Fruit fly (Drosophila melanogaster): Measurements from ENCODE around the gene lcs.

Gene lcs

DNA sequence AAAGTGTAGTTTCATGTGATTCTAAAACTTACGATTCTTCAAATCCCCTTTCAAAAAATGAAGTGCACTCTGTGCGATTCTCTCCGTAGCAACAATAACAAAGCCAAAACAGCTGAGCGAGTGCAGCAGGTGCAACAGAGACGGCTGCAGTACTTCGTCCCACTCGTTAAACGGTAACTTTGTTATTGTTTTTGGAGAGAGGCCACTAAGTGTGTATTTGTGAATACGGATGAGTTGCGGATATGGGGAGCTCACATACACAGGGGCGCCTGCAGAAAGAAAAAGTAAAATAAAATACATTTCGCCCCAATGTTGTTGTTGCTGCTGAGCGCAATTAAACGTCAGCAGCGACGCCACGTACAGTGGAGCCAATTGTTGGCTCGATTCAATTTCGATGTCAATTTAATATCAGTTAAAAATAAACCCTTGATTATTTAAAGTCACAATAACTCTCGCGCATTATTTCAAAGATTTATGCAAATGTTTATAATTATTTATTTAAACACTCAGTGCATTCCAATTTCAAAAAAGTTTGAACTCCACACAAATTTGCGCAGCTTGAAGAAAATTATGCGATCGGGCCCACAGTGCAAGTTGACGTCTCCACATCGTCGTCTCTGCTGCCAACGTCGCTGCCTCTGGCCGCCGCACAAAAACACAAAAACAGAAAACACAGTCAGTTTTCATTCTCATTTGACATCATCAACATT lies 29.6 kb downstream of the lcs start (continued):
- TF ChIP-seq org-1 (GFP tag; optimal IDR thresholded peaks at IDR 0.05) (peak; percentile 98), CG15011 (GFP tag; optimal IDR thresholded peaks at IDR 0.05) (peak; percentile 97), jing (GFP tag; optimal IDR thresholded peaks at IDR 0.05) (peak; percentile 95), CrebB (tag; optimal IDR thresholded peaks at IDR 0.05) (peak; percentile 97), slou (GFP tag; optimal IDR thresholded peaks at IDR 0.05) (peak; percentile 95), CG32767 (GFP tag; IDR thresholded peaks at IDR 0.05) (peak; percentile 95), sima (GFP tag; optimal IDR thresholded peaks at IDR 0.05) (peak; percentile 85), emc (GFP tag; optimal IDR thresholded peaks at IDR 0.05) (peak; percentile 93), CG18619 (GFP tag; optimal IDR thresholded peaks at IDR 0.05) (peak; percentile 98), Ssrp (tag; optimal IDR thresholded peaks at IDR 0.05) (peak; percentile 98), CG9797 (GFP tag; optimal IDR thresholded peaks at IDR 0.05) (peak; percentile 56), B-H1 (GFP tag; IDR thresholded peaks at IDR 0.05) (peak; percentile 94), CG34422 (GFP tag; IDR thresholded peaks at IDR 0.05) (peak; percentile 97), hth (optimal IDR thresholded peaks at IDR 0.05) (no peak), B-H2 (GFP tag; optimal IDR thresholded peaks at IDR 0.05) (peak; percentile 98), CG2116 (GFP tag; optimal IDR thresholded peaks at IDR 0.05) (peak; percentile 85), sens (GFP tag) (peak; percentile 99), CG13894 (tag; optimal IDR thresholded peaks at IDR 0.05) (peak; percentile 97), CG33213 (GFP tag; optimal IDR thresholded peaks at IDR 0.05) (peak; percentile 91), Rfx (GFP tag; IDR thresholded peaks at IDR 0.05) (peak; percentile 98), CG30020 (tag; optimal IDR thresholded peaks at IDR 0.05) (peak; percentile 81), dan (GFP tag; IDR thresholded peaks at IDR 0.05) (no peak; the same call in none of the 2 replicates), sisA (GFP tag; IDR thresholded peaks at IDR 0.05) (peak; percentile 96), Taf1 (GFP tag; IDR thresholded peaks at IDR 0.05) (peak; percentile 94), CG31224 (GFP tag; IDR thresholded peaks at IDR 0.05) (peak; percentile 92), CG17361 (GFP tag; IDR thresholded peaks at IDR 0.05) (peak; percentile 97), CG11696 (GFP tag; IDR thresholded peaks at IDR 0.05) (peak; percentile 90), CG11085 (GFP tag; IDR thresholded peaks at IDR 0.05) (peak; percentile 94), CG11247 (GFP tag; IDR thresholded peaks at IDR 0.05) (peak; percentile 94), Nf-YB (GFP tag; optimal IDR thresholded peaks at IDR 0.05) (peak; percentile 86), CG3065 (GFP tag; optimal IDR thresholded peaks at IDR 0.05) (peak; percentile 87), ems (GFP tag; optimal IDR thresholded peaks at IDR 0.05) (peak; percentile 97), CG12236 (GFP tag; optimal IDR thresholded peaks at IDR 0.05) (peak; percentile 92), ap (GFP tag; IDR thresholded peaks at IDR 0.05) (peak; percentile 91), Dad (GFP tag; optimal IDR thresholded peaks at IDR 0.05) (peak; percentile 93), vnd (GFP tag; IDR thresholded peaks at IDR 0.05; ENCODE audit: partially characterized antibody) (no peak), gem (tag; optimal IDR thresholded peaks at IDR 0.05) (peak; percentile 99), CG16813 (GFP tag; IDR thresholded peaks at IDR 0.05; ENCODE audit: partially characterized antibody) (no peak), bcd (GFP tag; optimal IDR thresholded peaks at IDR 0.05) (peak; percentile 99), sens-2 (GFP tag; IDR thresholded peaks at IDR 0.05) (peak; percentile 84), PHDP (tag; optimal IDR thresholded peaks at IDR 0.05) (peak; percentile 98), CG10366 (GFP tag; IDR thresholded peaks at IDR 0.05) (peak; percentile 95), Med (GFP tag) (peak; percentile 99), unc-4 (GFP tag; IDR thresholded peaks at IDR 0.05; ENCODE audit: partially characterized antibody) (no peak), row (GFP tag; IDR thresholded peaks at IDR 0.05) (peak; percentile 97), Mes4 (GFP tag; optimal IDR thresholded peaks at IDR 0.05) (peak; percentile 93), CG5953 (GFP tag; IDR thresholded peaks at IDR 0.05) (peak; percentile 91), bab2 (GFP tag; optimal IDR thresholded peaks at IDR 0.05) (peak; percentile 95), CG5245 (GFP tag; optimal IDR thresholded peaks at IDR 0.05) (peak; percentile 94), sqz (GFP tag; optimal IDR thresholded peaks at IDR 0.05) (peak; percentile 94), caup (GFP tag; optimal IDR thresholded peaks at IDR 0.05; ENCODE audit: severe bottlenecking) (peak; percentile 98)
